Worm (Caenorhabditis elegans) whole organism, L2 larva: ENCODE measurements around the gene Y54G2A.45.

Experiments
- C34F6.9 ChIP-seq: fragments of 150-350 bp; optimal IDR thresholded peaks from 2 replicates; lab custom pipeline; 2014; ENCODE audit warnings: missing biosample characterization, missing genetic modification characterization
- ama-1 ChIP-seq: fragments of 150-350 bp; optimal IDR thresholded peaks from 2 replicates; lab custom pipeline; 2018; ENCODE audit warnings: inconsistent platforms
- elt-3 ChIP-seq: sonication (generic microtip); optimal IDR thresholded peaks from 2 replicates; lab custom pipeline; 2017; ENCODE audit warnings: missing biosample characterization, missing genetic modification characterization
- lin-39 ChIP-seq: fragments of 150-350 bp; optimal IDR thresholded peaks from 2 replicates; lab custom pipeline; 2014; ENCODE audit warnings: missing biosample characterization, missing genetic modification reagents, missing genetic modification characterization
- nhr-77 ChIP-seq: fragments of 150-350 bp; optimal IDR thresholded peaks from 2 replicates; lab custom pipeline; 2014; ENCODE audit warnings: missing biosample characterization, missing genetic modification characterization
- snpc-4 ChIP-seq: fragments of 150-350 bp; optimal IDR thresholded peaks from 2 replicates; lab custom pipeline; 2014; ENCODE audit warnings: missing biosample characterization, missing genetic modification characterization
- unc-39 ChIP-seq: fragments of 150-350 bp; optimal IDR thresholded peaks from 2 replicates; lab custom pipeline; 2014; ENCODE audit warnings: missing biosample characterization, missing genetic modification characterization
- unc-62 ChIP-seq: fragments of 150-350 bp; optimal IDR thresholded peaks from 2 replicates; lab custom pipeline; 2014; ENCODE audit warnings: missing biosample characterization, missing genetic modification reagents, missing genetic modification characterization
- ztf-4 ChIP-seq: fragments of 150-350 bp; optimal IDR thresholded peaks from 2 replicates; lab custom pipeline; 2014; ENCODE audit warnings: missing biosample characterization, missing genetic modification characterization

DNA sequence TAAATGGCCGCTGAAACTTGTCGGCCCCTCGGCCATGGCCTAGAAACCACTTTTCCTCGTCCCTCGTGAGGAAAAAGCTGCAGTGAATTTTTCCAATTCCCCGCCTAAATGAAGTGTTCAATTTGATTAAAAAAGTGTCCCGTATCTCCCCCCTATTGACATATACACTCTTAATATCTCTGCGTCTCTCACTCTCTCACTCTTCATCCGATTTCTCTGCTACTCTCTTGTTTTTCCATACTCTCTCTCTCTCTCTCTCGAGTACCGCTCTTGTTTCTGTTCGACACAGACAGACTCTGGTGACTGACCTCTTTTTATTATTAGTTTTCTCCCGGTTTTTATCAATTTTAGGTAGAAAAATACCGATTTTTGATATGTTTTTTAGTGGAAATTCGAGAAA, 20.6 kb upstream of the Y54G2A.45 start:
- peak; percentile 43 for TF ChIP-seq C34F6.9 (tag; lab: Kevin White, UChicago)
- no peak for TF ChIP-seq elt-3 (tag; lab: Kevin White, UChicago)
- no peak for TF ChIP-seq unc-62 (GFP tag; lab: Kevin White, UChicago)
- TF ChIP-seq nhr-77 (tag; lab: Kevin White, UChicago) = no peak
- TF ChIP-seq ama-1 (lab: Kevin White, UChicago) = no peak
- no peak for TF ChIP-seq ztf-4 (tag; lab: Kevin White, UChicago)
- TF ChIP-seq lin-39 (tag; lab: Kevin White, UChicago) = no peak
- no peak for TF ChIP-seq snpc-4
- TF ChIP-seq unc-39 (tag; lab: Kevin White, UChicago) = no peak
